Worm (Caenorhabditis elegans) whole organism, late embryonic: ENCODE results near the gene K10B2.4.

Experiments used
- ama-1 ChIP-seq: fragments of 150-350 bp; optimal IDR thresholded peaks from 2 replicates; lab custom pipeline; 2014
- pat-9 ChIP-seq: fragments of 200-800 bp; sonication (Bioruptor generic); optimal IDR thresholded peaks from 2 replicates; lab custom pipeline; 2018; ENCODE audit warnings: mild to moderate bottlenecking, missing genetic modification characterization, moderate library complexity, missing compliant biosample characterization

ce11 chrII:6322081-6322480, 38.7 kb downstream of the K10B2.4 start:
- TF ChIP-seq pat-9 (no peak), ama-1 (lab: Kevin White, UChicago) (no peak)
